Worm (Caenorhabditis elegans) whole organism, L4 larva: ENCODE results near the gene F37C12.14.

Experiments used
- arid-1 ChIP-seq: fragments of 200-800 bp; sonication (Bioruptor generic); conservative IDR thresholded peaks from 2 replicates; pipeline ENCODE4 v1.3.6; 2022; ENCODE audit warnings: missing genetic modification reagents, missing genetic modification characterization, missing compliant biosample characterization
- egl-27 ChIP-seq: sonication (generic microtip); optimal IDR thresholded peaks from 3 replicates; lab custom pipeline; 2017; ENCODE audit warnings: missing biosample characterization, missing genetic modification reagents, missing genetic modification characterization
- lsy-2 ChIP-seq, 2 experiments: fragments of 150-350 bp in 1 of 2; sonication (generic microtip) in 1 of 2; optimal IDR thresholded peaks; 2 replicates each; lab custom pipeline; 2014 to 2017; ENCODE audit warnings: missing biosample characterization in 2 of 2, missing genetic modification characterization in 2 of 2
- mep-1 ChIP-seq: fragments of 150-350 bp; sonication (generic microtip); optimal IDR thresholded peaks from 3 replicates; lab custom pipeline; 2014; ENCODE audit warnings: missing biosample characterization, missing genetic modification characterization
- mes-2 ChIP-seq: sonication (generic microtip); optimal IDR thresholded peaks from 2 replicates; lab custom pipeline; 2016; ENCODE audit warnings: missing genotype, mild to moderate bottlenecking, missing genetic modification characterization, missing compliant biosample characterization; ENCODE audit not compliant: poor library complexity, severe bottlenecking
- nhr-10 ChIP-seq: fragments of 150-350 bp; optimal IDR thresholded peaks from 2 replicates; lab custom pipeline; 2014; ENCODE audit warnings: missing biosample characterization, missing genetic modification characterization
- nhr-102 ChIP-seq: sonication (generic microtip); optimal IDR thresholded peaks from 2 replicates; lab custom pipeline; 2016; ENCODE audit warnings: mild to moderate bottlenecking, missing genetic modification characterization, moderate library complexity, missing compliant biosample characterization
- nhr-111 ChIP-seq: fragments of 200-800 bp; sonication (Bioruptor generic); optimal IDR thresholded peaks from 2 replicates; lab custom pipeline; 2018; ENCODE audit warnings: mild to moderate bottlenecking, missing genetic modification characterization, missing compliant biosample characterization
- nhr-48 ChIP-seq: sonication (generic microtip); optimal IDR thresholded peaks from 2 replicates; lab custom pipeline; 2016; ENCODE audit warnings: mild to moderate bottlenecking, missing genetic modification characterization, missing compliant biosample characterization
- nhr-77 ChIP-seq: fragments of 150-350 bp; optimal IDR thresholded peaks from 2 replicates; lab custom pipeline; 2014; ENCODE audit warnings: missing biosample characterization, missing genetic modification characterization
- pha-4 ChIP-seq, 2 experiments: fragments of 150-350 bp in 1 of 2; fragments of 200-800 bp in 1 of 2; sonication (Bioruptor generic) in 1 of 2; IDR thresholded peaks in 1 of 2; optimal IDR thresholded peaks in 1 of 2; 2 replicates each; pipeline versions ENCODE4 v1.3.6 to Lab custom; 2014 to 2022; ENCODE audit warnings: missing genetic modification characterization in 2 of 2, missing genetic modification reagents in 2 of 2, missing biosample characterization in 1 of 2, missing compliant biosample characterization in 1 of 2
- unc-39 ChIP-seq: sonication (generic microtip); optimal IDR thresholded peaks from 2 replicates; lab custom pipeline; 2017; ENCODE audit warnings: missing biosample characterization, missing genetic modification characterization

- TF ChIP-seq nhr-77 (tag; lab: Kevin White, UChicago) (no peak), arid-1 (no peak), nhr-10 (no peak), egl-27 (tag; lab: Kevin White, UChicago) (no peak), nhr-102 (tag; lab: Kevin White, UChicago) (no peak), nhr-111 (no peak), unc-39 (tag; lab: Kevin White, UChicago) (no peak), mep-1 (no peak), nhr-48 (tag; lab: Kevin White, UChicago) (no peak), mes-2 (tag; lab: Kevin White, UChicago) (peak; percentile 34), pha-4 (GFP tag; IDR thresholded peaks at IDR 0.05; lab: Robert Waterston, UW) (peak; percentile 52), pha-4 (tag; optimal IDR thresholded peaks at IDR 0.05; lab: Kevin White, UChicago) (no peak), lsy-2 (tag; optimal IDR thresholded peaks at IDR 0.05; lab: Kevin White, UChicago) (peak in 1 of 2 experiments; percentile 14)
Measured at ce11 chrIII:7180613-7181012, 4.8 kb downstream of the F37C12.14 start, which contains the start of gene ndab-2.
